Comparison of ENCODE assay signal across 1 worm cellular context in genomic region chrIV:8826606-8827000, ce11.
A peak's percentile ranks its signal among the peaks of the same experiment; 100 is the strongest.
TF ChIP-seq lines count a peak whose summit lies in the region.

No protein-coding gene starts in this region.

TF ChIP-seq in whole organism, L4 larva, 104 proteins besides CTCF, POLR2A, EP300 and RAD21 (continued from another document):
- TF ChIP-seq nhr-11 (tag; optimal IDR thresholded peaks at IDR 0.05; lab: Kevin White, UChicago) = no peak
- TF ChIP-seq hif-1 (tag; optimal IDR thresholded peaks at IDR 0.05; lab: Kevin White, UChicago) = peak in 1 of 2 experiments; percentile 21
- no peak for TF ChIP-seq tra-1 (GFP tag; IDR thresholded peaks at IDR 0.05; lab: Robert Waterston, UW)
- peak; percentile 31 for TF ChIP-seq rbr-2 (tag; optimal IDR thresholded peaks at IDR 0.05; lab: Kevin White, UChicago)
- peak; percentile 16 for TF ChIP-seq mep-1 (tag; optimal IDR thresholded peaks at IDR 0.05; lab: Kevin White, UChicago)
